Worm (Caenorhabditis elegans): ENCODE results near the gene C31E10.6.

- TF ChIP-seq elt-1 (tag; optimal IDR thresholded peaks at IDR 0.05) (no peak), ceh-82 (tag; optimal IDR thresholded peaks at IDR 0.05) (no peak), C34F6.9 (tag; optimal IDR thresholded peaks at IDR 0.05) (no peak), blmp-1 (tag; optimal IDR thresholded peaks at IDR 0.05; ENCODE audit: insufficient read depth) (no peak), sem-4 (tag; optimal IDR thresholded peaks at IDR 0.05) (no peak), fos-1 (tag; optimal IDR thresholded peaks at IDR 0.05) (no peak)
Measured at ce11 chrX:13948167-13948566, 48.0 kb upstream of the C31E10.6 start.
